Fruit fly (Drosophila melanogaster) whole organism, embryonic: ENCODE data around the gene Ostgamma.

ENCODE experiments used
- Adf1 ChIP-seq: fragments of 200-800 bp; sonication (Bioruptor generic); IDR thresholded peaks from 2 replicates; pipeline ENCODE4 v1.3.6; 2022; ENCODE audit warnings: missing biosample characterization, missing genetic modification characterization
- CG10267 ChIP-seq: fragments of 200-800 bp; sonication (Bioruptor generic); optimal IDR thresholded peaks from 2 replicates; lab custom pipeline; 2018; ENCODE audit warnings: missing biosample characterization, mild to moderate bottlenecking, missing genetic modification characterization, moderate library complexity
- CG12219 ChIP-seq: fragments of 200-800 bp; sonication (Bioruptor generic); optimal IDR thresholded peaks from 3 replicates; lab custom pipeline; 2018; ENCODE audit warnings: missing biosample characterization, mild to moderate bottlenecking, missing genetic modification characterization
- CG1233 ChIP-seq: fragments of 200-800 bp; sonication (Bioruptor generic); optimal IDR thresholded peaks from 4 replicates; lab custom pipeline; 2018; ENCODE audit warnings: missing biosample characterization, mild to moderate bottlenecking, missing genetic modification characterization
- CG13123 ChIP-seq: fragments of 200-800 bp; sonication (Bioruptor generic); optimal IDR thresholded peaks from 2 replicates; lab custom pipeline; 2016; ENCODE audit warnings: missing biosample characterization, missing genetic modification characterization
- CG13894 ChIP-seq: fragments of 200-800 bp; sonication (Bioruptor generic); optimal IDR thresholded peaks from 3 replicates; lab custom pipeline; 2018; ENCODE audit warnings: missing biosample characterization, mild to moderate bottlenecking, missing genetic modification characterization, moderate library complexity
- CG15269 ChIP-seq: fragments of 200-800 bp; sonication (Bioruptor generic); optimal IDR thresholded peaks from 2 replicates; lab custom pipeline; 2018; ENCODE audit warnings: missing biosample characterization, mild to moderate bottlenecking, missing genetic modification characterization, moderate library complexity
- CG16813 ChIP-seq: fragments of 200-800 bp; sonication (Bioruptor generic); IDR thresholded peaks from 3 replicates; pipeline ENCODE4 v1.3.6; 2022; ENCODE audit warnings: missing biosample characterization, missing genetic modification characterization; ENCODE audit not compliant: partially characterized antibody
- CG18262 ChIP-seq: fragments of 200-800 bp; optimal IDR thresholded peaks from 3 replicates; lab custom pipeline; 2019; ENCODE audit warnings: missing biosample characterization, mild to moderate bottlenecking, missing genetic modification characterization, moderate library complexity
- CG2202 ChIP-seq: fragments of 200-800 bp; sonication (Bioruptor generic); optimal IDR thresholded peaks from 2 replicates; lab custom pipeline; 2018; ENCODE audit warnings: missing biosample characterization, mild to moderate bottlenecking, missing genetic modification characterization
- CG2889 ChIP-seq: fragments of 200-800 bp; sonication (Bioruptor generic); IDR thresholded peaks from 3 replicates; pipeline ENCODE4 v1.3.6; 2022; ENCODE audit warnings: missing biosample characterization, missing genetic modification characterization
- CG30020 ChIP-seq: fragments of 200-800 bp; optimal IDR thresholded peaks from 2 replicates; lab custom pipeline; 2019; ENCODE audit warnings: missing biosample characterization, mild to moderate bottlenecking, missing genetic modification characterization, moderate library complexity
- CG34422 ChIP-seq: fragments of 200-800 bp; sonication (Bioruptor generic); IDR thresholded peaks from 3 replicates; pipeline ENCODE4 v1.3.6; 2022; ENCODE audit warnings: missing biosample characterization, missing genetic modification characterization
- CG43689 ChIP-seq: fragments of 200-800 bp; sonication (Bioruptor generic); IDR thresholded peaks from 2 replicates; pipeline ENCODE4 v1.3.6; 2022; ENCODE audit warnings: missing biosample characterization, missing genetic modification characterization
- CG4707 ChIP-seq: fragments of 200-800 bp; sonication (Bioruptor generic); optimal IDR thresholded peaks from 2 replicates; lab custom pipeline; 2018; ENCODE audit warnings: missing biosample characterization, mild to moderate bottlenecking, missing genetic modification characterization, moderate library complexity
- CG5245 ChIP-seq: fragments of 200-800 bp; sonication (Bioruptor generic); optimal IDR thresholded peaks from 3 replicates; lab custom pipeline; 2016; ENCODE audit warnings: missing biosample characterization, missing genetic modification characterization
- CG8290 ChIP-seq, 3 experiments: fragments of 200-800 bp; sonication (Bioruptor generic); optimal IDR thresholded peaks; 2 replicates each; lab custom pipeline; 2016 to 2019; ENCODE audit warnings: missing biosample characterization in 3 of 3, missing genetic modification characterization in 3 of 3, mild to moderate bottlenecking in 2 of 3, moderate library complexity in 1 of 3
- CG8478 ChIP-seq: fragments of >200 bp; optimal IDR thresholded peaks from 2 replicates; lab custom pipeline; 2018
- CG9727 ChIP-seq: fragments of 200-800 bp; sonication (Bioruptor generic); optimal IDR thresholded peaks from 3 replicates; lab custom pipeline; 2017; ENCODE audit warnings: missing biosample characterization, mild to moderate bottlenecking, missing genetic modification characterization
- CG9932 ChIP-seq: fragments of 200-800 bp; sonication (Bioruptor generic); IDR thresholded peaks from 2 replicates; pipeline ENCODE4 v1.3.6; 2022; ENCODE audit warnings: missing biosample characterization, missing genetic modification characterization
- Drgx ChIP-seq: fragments of 200-800 bp; sonication (Bioruptor generic); IDR thresholded peaks from 2 replicates; pipeline ENCODE4 v1.3.6; 2022; ENCODE audit warnings: missing biosample characterization, missing genetic modification characterization
- Ets97D ChIP-seq: fragments of 200-800 bp; sonication (Bioruptor generic); optimal IDR thresholded peaks from 3 replicates; lab custom pipeline; 2016; ENCODE audit warnings: missing biosample characterization, missing genetic modification characterization
- HHEX ChIP-seq: fragments of 200-800 bp; sonication (Bioruptor generic); optimal IDR thresholded peaks from 3 replicates; lab custom pipeline; 2017; ENCODE audit warnings: missing biosample characterization, mild to moderate bottlenecking, missing genetic modification characterization, missing genetic modification reagents
- HLH3B ChIP-seq: fragments of 200-800 bp; sonication (Bioruptor generic); IDR thresholded peaks from 2 replicates; pipeline ENCODE4 v1.3.6; 2022; ENCODE audit warnings: missing biosample characterization, missing genetic modification characterization
- Hr3 ChIP-seq: fragments of 200-800 bp; sonication (Bioruptor generic); optimal IDR thresholded peaks from 3 replicates; lab custom pipeline; 2016; ENCODE audit warnings: missing biosample characterization, missing genetic modification characterization
- Hr51 ChIP-seq, 2 experiments: fragments of 200-800 bp; sonication (Bioruptor generic); optimal IDR thresholded peaks; 2 replicates in 1 of 2; 3 replicates in 1 of 2; lab custom pipeline; 2016 to 2018; ENCODE audit warnings: missing biosample characterization in 2 of 2, missing genetic modification characterization in 2 of 2, mild to moderate bottlenecking in 1 of 2, moderate library complexity in 1 of 2
- Lim3 ChIP-seq: fragments of 200-800 bp; sonication (Bioruptor generic); IDR thresholded peaks from 2 replicates; pipeline ENCODE4 v1.3.6; 2022; ENCODE audit warnings: missing biosample characterization, missing genetic modification characterization
- Max ChIP-seq: fragments of 200-800 bp; sonication (Bioruptor generic); optimal IDR thresholded peaks from 2 replicates; lab custom pipeline; 2016; ENCODE audit warnings: missing biosample characterization, mild to moderate bottlenecking, missing genetic modification characterization
- Med ChIP-seq: fragments of 200-800 bp; sonication (Bioruptor generic); peaks from one replicate; lab custom pipeline; 2016; ENCODE audit warnings: missing biosample characterization, missing genetic modification characterization, mild to moderate bottlenecking, inconsistent platforms, moderate library complexity
- Oaz ChIP-seq: fragments of 200-800 bp; sonication (Bioruptor generic); IDR thresholded peaks from 2 replicates; pipeline ENCODE4 v1.3.6; 2022; ENCODE audit warnings: missing biosample characterization, missing genetic modification characterization
- Pdp1 ChIP-seq, 2 experiments: fragments of 200-800 bp; sonication (Bioruptor generic); optimal IDR thresholded peaks; 3 replicates each; lab custom pipeline; 2016; ENCODE audit warnings: missing biosample characterization in 2 of 2, missing genetic modification characterization in 2 of 2, mild to moderate bottlenecking in 1 of 2, moderate library complexity in 1 of 2
- Ptx1 ChIP-seq: fragments of 200-800 bp; sonication (Bioruptor generic); IDR thresholded peaks from 2 replicates; pipeline ENCODE4 v1.3.6; 2022; ENCODE audit warnings: missing biosample characterization, missing genetic modification characterization
- Rfx ChIP-seq: fragments of 200-800 bp; sonication (Bioruptor generic); IDR thresholded peaks from 2 replicates; pipeline ENCODE4 v1.3.6; 2022; ENCODE audit warnings: missing biosample characterization, missing genetic modification characterization
- bcd ChIP-seq: fragments of 200-800 bp; sonication (Bioruptor generic); optimal IDR thresholded peaks from 2 replicates; lab custom pipeline; 2017; ENCODE audit warnings: missing biosample characterization, mild to moderate bottlenecking, missing genetic modification characterization
- dimm ChIP-seq: fragments of 200-800 bp; sonication (Bioruptor generic); IDR thresholded peaks from 2 replicates; pipeline ENCODE4 v1.3.6; 2022; ENCODE audit warnings: missing biosample characterization, missing genetic modification characterization
- eyg ChIP-seq: fragments of 200-800 bp; sonication (Bioruptor generic); optimal IDR thresholded peaks from 3 replicates; lab custom pipeline; 2016; ENCODE audit warnings: missing biosample characterization, missing genetic modification characterization
- fd64A ChIP-seq: fragments of 200-800 bp; sonication (Bioruptor generic); optimal IDR thresholded peaks from 3 replicates; lab custom pipeline; 2018; ENCODE audit warnings: missing biosample characterization, mild to moderate bottlenecking, missing genetic modification characterization
- grn ChIP-seq: fragments of 200-800 bp; sonication (Bioruptor generic); optimal IDR thresholded peaks from 3 replicates; lab custom pipeline; 2017; ENCODE audit warnings: missing biosample characterization, missing genetic modification characterization
- h ChIP-seq: fragments of >200 bp; optimal IDR thresholded peaks from 2 replicates; lab custom pipeline; 2017
- lmd ChIP-seq: fragments of 200-800 bp; sonication (Bioruptor generic); IDR thresholded peaks from 2 replicates; pipeline ENCODE4 v1.3.6; 2022; ENCODE audit warnings: missing biosample characterization, missing genetic modification characterization
- nerfin-2 ChIP-seq: fragments of 200-800 bp; sonication (Bioruptor generic); IDR thresholded peaks from 2 replicates; pipeline ENCODE4 v1.3.6; 2022; ENCODE audit warnings: missing biosample characterization, missing genetic modification characterization; ENCODE audit not compliant: partially characterized antibody
- onecut ChIP-seq: fragments of 200-800 bp; sonication (Bioruptor generic); IDR thresholded peaks from 2 replicates; pipeline ENCODE4 v1.3.6; 2022; ENCODE audit warnings: missing biosample characterization, missing genetic modification characterization
- psq ChIP-seq: fragments of 200-800 bp; sonication (Bioruptor generic); optimal IDR thresholded peaks from 2 replicates; lab custom pipeline; 2017; ENCODE audit warnings: missing biosample characterization, missing genetic modification characterization
- sens-2 ChIP-seq: fragments of 200-800 bp; sonication (Bioruptor generic); IDR thresholded peaks from 2 replicates; pipeline ENCODE4 v1.3.6; 2022; ENCODE audit warnings: missing biosample characterization, missing genetic modification characterization
- tgo ChIP-seq: fragments of 200-800 bp; sonication (Bioruptor generic); IDR thresholded peaks from 3 replicates; pipeline ENCODE4 v1.3.6; 2022; ENCODE audit warnings: missing biosample characterization, missing genetic modification characterization
- tll ChIP-seq, 2 experiments: fragments of 200-800 bp in 1 of 2; fragments of >200 bp in 1 of 2; sonication (Bioruptor generic) in 1 of 2; optimal IDR thresholded peaks; 2 replicates each; lab custom pipeline; 2017 to 2019; ENCODE audit warnings: missing biosample characterization in 2 of 2, missing genetic modification characterization in 2 of 2, mild to moderate bottlenecking in 1 of 2, moderate library complexity in 1 of 2
- tup ChIP-seq: fragments of 200-800 bp; sonication (Bioruptor generic); optimal IDR thresholded peaks from 2 replicates; lab custom pipeline; 2016; ENCODE audit warnings: missing biosample characterization, mild to moderate bottlenecking, missing genetic modification characterization, moderate library complexity
- vnd ChIP-seq: fragments of 200-800 bp; sonication (Bioruptor generic); IDR thresholded peaks from 3 replicates; pipeline ENCODE4 v1.3.6; 2022; ENCODE audit warnings: missing biosample characterization, missing genetic modification characterization; ENCODE audit not compliant: partially characterized antibody
- vvl ChIP-seq: fragments of 200-800 bp; sonication (Bioruptor generic); IDR thresholded peaks from 2 replicates; pipeline ENCODE4 v1.3.6; 2022; ENCODE audit warnings: missing biosample characterization, missing genetic modification characterization
- z ChIP-seq: fragments of 200-800 bp; sonication (Bioruptor generic); IDR thresholded peaks from 3 replicates; pipeline ENCODE4 v1.3.6; 2022; ENCODE audit warnings: missing biosample characterization, missing genetic modification characterization

The Ostgamma gene

DNA sequence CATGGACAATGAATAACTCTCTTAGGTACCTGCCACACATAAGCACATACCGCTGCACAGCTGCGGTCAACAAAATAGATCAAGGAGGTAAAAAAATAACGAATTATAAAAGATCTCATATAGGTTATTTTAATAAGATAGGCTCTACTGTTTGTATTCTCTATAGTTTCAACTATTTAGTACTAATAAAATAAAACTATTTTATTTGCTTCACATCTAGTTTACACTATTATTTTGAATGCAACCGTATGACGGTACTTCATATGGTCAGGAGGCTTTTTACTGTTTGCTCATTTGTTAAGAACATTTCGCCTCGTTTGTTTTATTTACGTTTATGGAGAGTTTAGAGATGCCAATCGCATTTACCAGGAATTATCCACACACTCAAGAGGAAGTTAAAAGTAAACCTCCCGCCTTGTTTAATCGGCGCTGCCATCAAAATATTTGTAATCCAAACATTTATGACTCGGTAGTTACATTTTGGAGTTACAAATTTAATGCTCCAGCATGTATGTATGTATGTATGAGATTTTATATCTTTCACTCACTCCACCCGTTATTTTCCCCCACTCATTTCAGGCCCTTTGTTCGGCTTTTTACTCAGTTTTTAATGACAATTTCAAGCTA, 32.9 kb downstream of the Ostgamma start (continued):
- peak; percentile 74 for TF ChIP-seq CG15269 (tag; lab: Kevin White, UChicago)
- peak; percentile 77 for TF ChIP-seq Drgx
- TF ChIP-seq CG8478: no peak
- peak; percentile 48 for TF ChIP-seq Ptx1
- TF ChIP-seq Oaz (GFP tag; lab: Robert Waterston, UW): 0 out of 2 replicates have a peak, but pooled peaks have one; percentile 24
- TF ChIP-seq grn (GFP tag; lab: Kevin White, UChicago): peak; percentile 61
- peak; percentile 53; the same call in 1 of the 3 replicates for TF ChIP-seq z
- TF ChIP-seq lmd (GFP tag; lab: Robert Waterston, UW): peak; percentile 69
- no peak for TF ChIP-seq dimm (GFP tag; lab: Robert Waterston, UW)
- peak in 1 of 2 experiments; percentile 69 for TF ChIP-seq Hr51 (GFP tag; optimal IDR thresholded peaks at IDR 0.05; lab: Kevin White, UChicago)
- peak; percentile 34 for TF ChIP-seq HHEX
- peak; percentile 80 for TF ChIP-seq CG10267 (tag; lab: Kevin White, UChicago)
- TF ChIP-seq Adf1 (GFP tag; lab: Robert Waterston, UW): no peak
- TF ChIP-seq vnd (GFP tag; lab: Robert Waterston, UW): no peak
- TF ChIP-seq CG5245 (GFP tag; lab: Kevin White, UChicago): peak; percentile 4
- no peak for TF ChIP-seq Pdp1 (GFP tag; optimal IDR thresholded peaks at IDR 0.05; lab: Kevin White, UChicago)
- peak; percentile 86 for TF ChIP-seq CG18262
- peak; percentile 36 for TF ChIP-seq CG2202 (tag; lab: Kevin White, UChicago)
- TF ChIP-seq psq (GFP tag; lab: Kevin White, UChicago): no peak
- peak; percentile 79 for TF ChIP-seq vvl (GFP tag; lab: Robert Waterston, UW)
- peak; percentile 28 for TF ChIP-seq CG30020 (tag; lab: Kevin White, UChicago)
- peak; percentile 44 for TF ChIP-seq Hr3 (GFP tag; lab: Kevin White, UChicago)
- TF ChIP-seq tup: no peak
- peak in 1 of 2 experiments; percentile 83 for TF ChIP-seq tll (GFP tag; optimal IDR thresholded peaks at IDR 0.05; lab: Kevin White, UChicago)
- TF ChIP-seq CG16813 (GFP tag; lab: Robert Waterston, UW): no peak
- TF ChIP-seq CG9932 (GFP tag; lab: Robert Waterston, UW): no peak
- no peak for TF ChIP-seq CG13123 (GFP tag; lab: Kevin White, UChicago)
- peak; percentile 22; the same call in 1 of the 2 replicates for TF ChIP-seq Rfx
- TF ChIP-seq nerfin-2: no peak
- 0 out of 3 replicates have a peak, but pooled peaks have one; percentile 41 for TF ChIP-seq CG34422 (GFP tag; lab: Robert Waterston, UW)
- TF ChIP-seq CG13894 (tag; lab: Kevin White, UChicago): no peak
- TF ChIP-seq sens-2 (GFP tag; lab: Robert Waterston, UW): 0 out of 2 replicates have a peak, but pooled peaks have one; percentile 11
- TF ChIP-seq Med (GFP tag; lab: Kevin White, UChicago): peak; percentile 40
- peak; percentile 86 for TF ChIP-seq CG9727 (GFP tag; lab: Kevin White, UChicago)
- TF ChIP-seq bcd (GFP tag; lab: Kevin White, UChicago): peak; percentile 53
- TF ChIP-seq Ets97D (GFP tag; lab: Kevin White, UChicago): no peak
- no peak for TF ChIP-seq eyg (GFP tag; lab: Kevin White, UChicago)
- peak; percentile 63 for TF ChIP-seq CG1233 (GFP tag; lab: Kevin White, UChicago)
- TF ChIP-seq Max (GFP tag; lab: Kevin White, UChicago): peak; percentile 18
- TF ChIP-seq CG12219 (GFP tag; lab: Kevin White, UChicago): peak; percentile 61
- peak; percentile 26; the same call in 1 of the 3 replicates for TF ChIP-seq CG2889 (GFP tag; lab: Robert Waterston, UW)
- TF ChIP-seq onecut (GFP tag; lab: Robert Waterston, UW): peak; percentile 47
- TF ChIP-seq CG43689: no peak
- TF ChIP-seq CG4707 (GFP tag; lab: Kevin White, UChicago): peak; percentile 12
- peak; percentile 21 for TF ChIP-seq CG8290 (GFP tag; optimal IDR thresholded peaks at IDR 0.05; lab: Kevin White, UChicago)
- no peak for TF ChIP-seq CG8290 (tag; optimal IDR thresholded peaks at IDR 0.05; lab: Kevin White, UChicago)
- no peak for TF ChIP-seq fd64A (GFP tag; lab: Kevin White, UChicago)
- no peak for TF ChIP-seq Lim3 (GFP tag; lab: Robert Waterston, UW)
- TF ChIP-seq tgo (GFP tag; lab: Robert Waterston, UW): peak; percentile 55; the same call in 2 of the 3 replicates
- no peak for TF ChIP-seq h (lab: Kevin White, UChicago)
- TF ChIP-seq HLH3B (GFP tag; lab: Robert Waterston, UW): peak; percentile 62; the same call in 1 of the 2 replicates
